Worm (Caenorhabditis elegans): Measurements from ENCODE around the gene C23G10.10.

Gene C23G10.10

ce11 chrIII:6207881-6208280 lies 5.9 kb downstream of the C23G10.10 start, which contains the start of gene C23G10.2 (continued):
- peak; percentile 32 for TF ChIP-seq F33H1.4 (GFP tag; IDR thresholded peaks at IDR 0.05)
- TF ChIP-seq ccch-3 (GFP tag; optimal IDR thresholded peaks at IDR 0.05) = no peak
- TF ChIP-seq ztf-26 (tag; optimal IDR thresholded peaks at IDR 0.05) = no peak
- TF ChIP-seq tbp1 (GFP tag; optimal IDR thresholded peaks at IDR 0.05) = peak; percentile 39
- TF ChIP-seq dox-1 (GFP tag; IDR thresholded peaks at IDR 0.05) = peak; percentile 31; the same call in 1 of the 2 replicates
- no peak for TF ChIP-seq ama-1 (optimal IDR thresholded peaks at IDR 0.05)
- peak in 1 of 2 experiments; percentile 75 for TF ChIP-seq ama-1 (GFP tag; optimal IDR thresholded peaks at IDR 0.05)
- TF ChIP-seq rcor-1 (GFP tag; IDR thresholded peaks at IDR 0.05) = peak; percentile 62
- peak; percentile 16 for TF ChIP-seq repo-1 (tag; optimal IDR thresholded peaks at IDR 0.05)
- TF ChIP-seq lin-54 (GFP tag; optimal IDR thresholded peaks at IDR 0.05) = peak; percentile 16
- TF ChIP-seq ZK185.1 (tag; optimal IDR thresholded peaks at IDR 0.05; ENCODE audit: poor library complexity, severe bottlenecking) = peak; percentile 25
- TF ChIP-seq egrh-3 (GFP tag; IDR thresholded peaks at IDR 0.05) = no peak
- 0 out of 2 replicates have a peak, but pooled peaks have one; percentile 7 for TF ChIP-seq zfh-2 (GFP tag; conservative IDR thresholded peaks at IDR 0.05)
- TF ChIP-seq ekl-4 (GFP tag; IDR thresholded peaks at IDR 0.05) = peak; percentile 70; the same call in 1 of the 2 replicates
- TF ChIP-seq madf-3 (GFP tag; IDR thresholded peaks at IDR 0.05) = peak; percentile 58; the same call in 1 of the 2 replicates

- TF ChIP-seq F33H1.4 (GFP tag; IDR thresholded peaks at IDR 0.05) (peak; percentile 26; the same call in 1 of the 2 replicates), madf-6 (GFP tag; IDR thresholded peaks at IDR 0.05) (no peak), zfh-2 (GFP tag; conservative IDR thresholded peaks at IDR 0.05) (peak; percentile 49), D2030.7 (GFP tag; IDR thresholded peaks at IDR 0.05) (peak; percentile 18; the same call in 1 of the 2 replicates), dox-1 (GFP tag; IDR thresholded peaks at IDR 0.05) (peak; percentile 56; the same call in 1 of the 2 replicates), ceh-58 (GFP tag; IDR thresholded peaks at IDR 0.05) (0 out of 2 replicates have a peak, but pooled peaks have one; percentile 57)
Measured at ce11 chrIII:6207046-6207445, 6.8 kb downstream of the C23G10.10 start.

ce11 chrIII:6206161-6206853 lies 7.5 kb downstream of the C23G10.10 start, which contains the start of the genes sna-3 and rps-3:
TSS of gene sna-3 (minus strand) at chrIII:6206211.
TSS of gene rps-3 (plus strand) at chrIII:6206803.
- TF ChIP-seq unc-130 (GFP tag; optimal IDR thresholded peaks at IDR 0.05) = no peak
- peak; percentile 58 for TF ChIP-seq madf-6 (GFP tag; IDR thresholded peaks at IDR 0.05)
- TF ChIP-seq ceh-91 (GFP tag; IDR thresholded peaks at IDR 0.05) = peak; percentile 38; the same call in 1 of the 2 replicates
- peak; percentile 93 for TF ChIP-seq F33H1.4 (GFP tag; IDR thresholded peaks at IDR 0.05)
- no peak for TF ChIP-seq sdz-38 (tag; optimal IDR thresholded peaks at IDR 0.05)
- peak; percentile 96 for TF ChIP-seq F23B12.7 (tag; optimal IDR thresholded peaks at IDR 0.05; ENCODE audit: insufficient read depth)
- no peak for TF ChIP-seq chd-7 (tag; optimal IDR thresholded peaks at IDR 0.05)
- TF ChIP-seq lin-54 (GFP tag; optimal IDR thresholded peaks at IDR 0.05) = peak; percentile 67
- no peak for TF ChIP-seq T26A5.8 (tag; optimal IDR thresholded peaks at IDR 0.05)
- 0 out of 2 replicates have a peak, but pooled peaks have one; percentile 53 for TF ChIP-seq nfyb-1 (GFP tag; IDR thresholded peaks at IDR 0.05)
- TF ChIP-seq lsl-1 (GFP tag; optimal IDR thresholded peaks at IDR 0.05) = peak; percentile 58
- TF ChIP-seq zfh-2 (GFP tag; conservative IDR thresholded peaks at IDR 0.05) = no peak
- TF ChIP-seq efl-1 (GFP tag; optimal IDR thresholded peaks at IDR 0.05) = peak; percentile 48
- TF ChIP-seq B0336.3 (GFP tag; IDR thresholded peaks at IDR 0.05) = no peak
- no peak for TF ChIP-seq B0035.1 (tag; optimal IDR thresholded peaks at IDR 0.05)
- TF ChIP-seq lin-40 (tag; optimal IDR thresholded peaks at IDR 0.05) = peak; percentile 27
- 0 out of 2 replicates have a peak, but pooled peaks have one; percentile 18 for TF ChIP-seq dox-1 (GFP tag; IDR thresholded peaks at IDR 0.05)
- no peak for TF ChIP-seq rec-8 (tag; optimal IDR thresholded peaks at IDR 0.05)
- no peak for TF ChIP-seq K12H6.12 (tag; optimal IDR thresholded peaks at IDR 0.05)
- no peak for TF ChIP-seq lag-1 (GFP tag; IDR thresholded peaks at IDR 0.05)
- 0 out of 2 replicates have a peak, but pooled peaks have one; percentile 13 for TF ChIP-seq cebp-1 (GFP tag; IDR thresholded peaks at IDR 0.05)
- TF ChIP-seq cebp-1 (tag; optimal IDR thresholded peaks at IDR 0.05) = peak; percentile 62
- peak; percentile 14 for TF ChIP-seq unc-62 (GFP tag; optimal IDR thresholded peaks at IDR 0.05)
- TF ChIP-seq sptf-2 (GFP tag; optimal IDR thresholded peaks at IDR 0.05) = no peak
- no peak for TF ChIP-seq T07F8.4 (tag; optimal IDR thresholded peaks at IDR 0.05)
- no peak for TF ChIP-seq C17E4.6 (GFP tag; IDR thresholded peaks at IDR 0.05)
- peak; percentile 31 for TF ChIP-seq tlf-1 (GFP tag; optimal IDR thresholded peaks at IDR 0.05)
- TF ChIP-seq snpc-1.3 (tag; optimal IDR thresholded peaks at IDR 0.05; ENCODE audit: insufficient read depth) = peak; percentile 55
- TF ChIP-seq F49E8.2 (tag; optimal IDR thresholded peaks at IDR 0.05; ENCODE audit: insufficient read depth) = peak; percentile 69
- TF ChIP-seq dpl-1 (GFP tag; optimal IDR thresholded peaks at IDR 0.05) = peak; percentile 29
